Worm (Caenorhabditis elegans) whole organism, young adult: Measurements from ENCODE around the gene K09C4.10.

Experiments
- B0261.1 ChIP-seq: sonication (generic microtip); optimal IDR thresholded peaks from 2 replicates; lab custom pipeline; 2016; ENCODE audit warnings: mild to moderate bottlenecking, missing genetic modification characterization, moderate library complexity, missing compliant biosample characterization
- dpl-1 ChIP-seq: fragments of 150-350 bp; optimal IDR thresholded peaks from 2 replicates; lab custom pipeline; 2014; ENCODE audit warnings: missing biosample characterization, missing genetic modification reagents, missing genetic modification characterization
- unc-62 ChIP-seq: fragments of 150-350 bp; optimal IDR thresholded peaks from 2 replicates; lab custom pipeline; 2014; ENCODE audit warnings: missing biosample characterization, missing genetic modification reagents, missing genetic modification characterization

DNA sequence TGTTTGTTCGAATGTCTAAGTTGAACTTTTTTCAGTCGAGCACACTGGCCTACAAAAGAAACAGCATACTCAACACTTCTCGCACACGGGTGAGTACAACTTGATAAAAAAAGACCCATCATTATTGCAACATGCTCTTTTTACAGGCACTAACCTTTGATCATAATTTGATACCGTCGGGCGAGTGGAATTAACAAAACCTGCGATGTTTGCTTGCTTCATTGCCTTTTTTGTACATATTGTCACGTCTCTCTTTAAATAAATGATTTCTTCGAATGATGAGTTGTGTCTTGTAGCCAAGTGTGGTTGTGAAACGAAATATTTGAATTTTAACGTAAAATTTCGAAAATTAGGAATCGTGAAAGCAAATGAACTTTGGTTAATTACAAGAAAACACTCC, 5.4 kb upstream of the K09C4.10 start:
- TF ChIP-seq unc-62 (GFP tag; lab: Kevin White, UChicago) (no peak), B0261.1 (tag; lab: Kevin White, UChicago) (no peak), dpl-1 (GFP tag; lab: Kevin White, UChicago) (no peak)
